Fruit fly (Drosophila melanogaster) whole organism, wandering third instar larva: ENCODE measurements around the gene P5CDh2.

ENCODE experiments used
- Abd-B ChIP-seq: fragments of >200 bp; optimal IDR thresholded peaks from 2 replicates; lab custom pipeline; 2017; ENCODE audit warnings: missing biosample characterization, missing genetic modification characterization
- CG32264 ChIP-seq: fragments of 200-800 bp; sonication (Bioruptor generic); optimal IDR thresholded peaks from 2 replicates; lab custom pipeline; 2016; ENCODE audit warnings: missing biosample characterization, missing genetic modification characterization
- CG9705 ChIP-seq: fragments of 200-800 bp; sonication (Bioruptor generic); optimal IDR thresholded peaks from 2 replicates; lab custom pipeline; 2018; ENCODE audit warnings: missing biosample characterization, mild to moderate bottlenecking, missing genetic modification characterization
- CrebA ChIP-seq: fragments of 200-800 bp; sonication (Bioruptor generic); optimal IDR thresholded peaks from 2 replicates; lab custom pipeline; 2016; ENCODE audit warnings: missing biosample characterization, mild to moderate bottlenecking, missing genetic modification characterization, borderline replicate concordance
- Dfd ChIP-seq: fragments of >200 bp; optimal IDR thresholded peaks from 2 replicates; lab custom pipeline; 2017; ENCODE audit warnings: missing biosample characterization, missing genetic modification characterization
- Dif ChIP-seq: fragments of 200-275, 200-300 bp; sonication (Bioruptor generic); optimal IDR thresholded peaks from 2 replicates; lab custom pipeline; 2018; ENCODE audit warnings: missing biosample characterization, missing genetic modification characterization; ENCODE audit not compliant: partially characterized antibody
- GATAd ChIP-seq: sonication (Bioruptor generic); optimal IDR thresholded peaks from 2 replicates; lab custom pipeline; 2016; ENCODE audit warnings: missing biosample characterization, missing genetic modification characterization
- Hnf4 ChIP-seq: fragments of 200-800 bp; sonication (Bioruptor generic); optimal IDR thresholded peaks from 2 replicates; lab custom pipeline; 2016; ENCODE audit warnings: missing biosample characterization, mild to moderate bottlenecking, missing genetic modification characterization
- Hr78 ChIP-seq: fragments of >200 bp; optimal IDR thresholded peaks from 2 replicates; lab custom pipeline; 2017; ENCODE audit warnings: missing biosample characterization, missing genetic modification characterization
- Jra ChIP-seq: sonication (Bioruptor generic); optimal IDR thresholded peaks from 2 replicates; lab custom pipeline; 2016; ENCODE audit warnings: missing biosample characterization, missing genetic modification characterization
- Mio ChIP-seq: sonication (Bioruptor generic); optimal IDR thresholded peaks from 2 replicates; lab custom pipeline; 2016; ENCODE audit warnings: missing biosample characterization, missing genetic modification characterization
- Myc ChIP-seq: fragments of >200 bp; optimal IDR thresholded peaks from 2 replicates; lab custom pipeline; 2017
- N ChIP-seq: fragments of >200 bp; optimal IDR thresholded peaks from 2 replicates; lab custom pipeline; 2018; ENCODE audit warnings: missing biosample characterization, missing external identifiers, missing genetic modification characterization
- OdsH ChIP-seq: fragments of 200-800 bp; sonication (Bioruptor generic); optimal IDR thresholded peaks from 2 replicates; lab custom pipeline; 2016; ENCODE audit warnings: missing biosample characterization, mild to moderate bottlenecking, missing genetic modification characterization
- Rel ChIP-seq, 2 experiments: fragments of 200-800 bp; sonication (Bioruptor generic) in 1 of 2; optimal IDR thresholded peaks; 2 replicates in 1 of 2; 3 replicates in 1 of 2; lab custom pipeline; 2016 to 2019; ENCODE audit warnings: mild to moderate bottlenecking in 2 of 2, missing biosample characterization in 2 of 2, missing genetic modification characterization in 2 of 2, moderate library complexity in 1 of 2
- Sp1 ChIP-seq: fragments of 200-800 bp; sonication (Bioruptor generic); optimal IDR thresholded peaks from 3 replicates; lab custom pipeline; 2019; ENCODE audit warnings: missing biosample characterization, mild to moderate bottlenecking, missing genetic modification characterization, moderate library complexity
- Vsx2 ChIP-seq: fragments of 200-300, 225-300 bp; sonication (Bioruptor generic); optimal IDR thresholded peaks from 2 replicates; lab custom pipeline; 2018; ENCODE audit warnings: missing biosample characterization, missing genetic modification characterization; ENCODE audit not compliant: partially characterized antibody
- br ChIP-seq: fragments of 200-800 bp; sonication (Bioruptor generic); optimal IDR thresholded peaks from 2 replicates; lab custom pipeline; 2016; ENCODE audit warnings: missing biosample characterization, missing genetic modification characterization
- brk ChIP-seq: fragments of 200-800 bp; sonication (Bioruptor generic); optimal IDR thresholded peaks from 2 replicates; lab custom pipeline; 2016; ENCODE audit warnings: missing biosample characterization, mild to moderate bottlenecking, missing genetic modification characterization
- dl ChIP-seq, 2 experiments: fragments of 175-275, 200-275 bp in 1 of 2; fragments of 200-275 bp in 1 of 2; sonication (Bioruptor generic); optimal IDR thresholded peaks; lab custom pipeline; 2018; ENCODE audit warnings: mild to moderate bottlenecking in 2 of 2, missing biosample characterization in 2 of 2, missing genetic modification characterization in 2 of 2, moderate library complexity in 2 of 2; ENCODE audit not compliant: partially characterized antibody in 2 of 2, insufficient read depth in 1 of 2
- dmrt93B ChIP-seq: fragments of 200-800 bp; sonication (Bioruptor generic); optimal IDR thresholded peaks from 2 replicates; lab custom pipeline; 2018; ENCODE audit warnings: missing biosample characterization, mild to moderate bottlenecking, missing genetic modification characterization
- dsf ChIP-seq: sonication (Bioruptor generic); optimal IDR thresholded peaks from 2 replicates; lab custom pipeline; 2016; ENCODE audit warnings: missing biosample characterization, missing genetic modification characterization, borderline replicate concordance
- ey ChIP-seq: fragments of 200-800 bp; sonication (Bioruptor generic); optimal IDR thresholded peaks from 2 replicates; lab custom pipeline; 2016; ENCODE audit warnings: missing biosample characterization, missing genetic modification characterization
- foxo ChIP-seq, 2 experiments: fragments of 200-800 bp; sonication (Bioruptor generic); optimal IDR thresholded peaks; 2 replicates in 1 of 2; 3 replicates in 1 of 2; lab custom pipeline; 2016 to 2017; ENCODE audit warnings: missing biosample characterization in 2 of 2, missing genetic modification characterization in 2 of 2
- fru ChIP-seq: fragments of 200-800 bp; sonication (Bioruptor generic); optimal IDR thresholded peaks from 3 replicates; lab custom pipeline; 2016; ENCODE audit warnings: missing biosample characterization, mild to moderate bottlenecking, missing genetic modification characterization
- h ChIP-seq: fragments of 200-800 bp; sonication (Bioruptor generic); optimal IDR thresholded peaks from 3 replicates; lab custom pipeline; 2016; ENCODE audit warnings: missing biosample characterization, mild to moderate bottlenecking, missing genetic modification characterization
- jim ChIP-seq: fragments of 175-275, 200-325 bp; sonication (Bioruptor generic); optimal IDR thresholded peaks from 2 replicates; lab custom pipeline; 2016; ENCODE audit warnings: missing biosample characterization, mild to moderate bottlenecking, missing genetic modification characterization
- lola ChIP-seq: fragments of >200 bp; optimal IDR thresholded peaks from 2 replicates; lab custom pipeline; 2017; ENCODE audit warnings: missing biosample characterization, missing genetic modification characterization
- pan ChIP-seq: fragments of >200 bp; optimal IDR thresholded peaks from 2 replicates; lab custom pipeline; 2017
- psq ChIP-seq: fragments of 200-800 bp; sonication (Bioruptor generic); optimal IDR thresholded peaks from 3 replicates; lab custom pipeline; 2017; ENCODE audit warnings: missing biosample characterization, mild to moderate bottlenecking, missing genetic modification characterization, moderate library complexity
- rgr ChIP-seq: fragments of 200-800 bp; sonication (Bioruptor generic); optimal IDR thresholded peaks from 3 replicates; lab custom pipeline; 2016; ENCODE audit warnings: missing biosample characterization, mild to moderate bottlenecking, missing genetic modification characterization
- sage ChIP-seq: fragments of 200-800 bp; sonication (Bioruptor generic); optimal IDR thresholded peaks from 2 replicates; lab custom pipeline; 2016; ENCODE audit warnings: missing biosample characterization, mild to moderate bottlenecking, missing genetic modification characterization
- sv ChIP-seq: fragments of 200-800 bp; sonication (Bioruptor generic); optimal IDR thresholded peaks from 3 replicates; lab custom pipeline; 2016; ENCODE audit warnings: missing biosample characterization, missing genetic modification characterization
- usp ChIP-seq: fragments of >200 bp; optimal IDR thresholded peaks from 2 replicates; lab custom pipeline; 2017; ENCODE audit warnings: missing biosample characterization, missing genetic modification characterization
- woc ChIP-seq: sonication (Bioruptor generic); optimal IDR thresholded peaks from 2 replicates; lab custom pipeline; 2016; ENCODE audit warnings: missing biosample characterization, mild to moderate bottlenecking, missing genetic modification characterization

Gene P5CDh2

dm6 chr3R:21888696-21889602, 11.2 kb downstream of the P5CDh2 start, which contains the start of gene CG43844:
Gene CG43844, plus strand, starts transcription at chr3R:21889539.
- peak; percentile 6 for TF ChIP-seq ey (GFP tag; lab: Kevin White, UChicago)
- TF ChIP-seq Myc (lab: Kevin White, UChicago) = peak; percentile 30
- no peak for TF ChIP-seq CrebA (GFP tag; lab: Kevin White, UChicago)
- TF ChIP-seq fru (GFP tag; lab: Kevin White, UChicago) = peak; percentile 45
- TF ChIP-seq jim (GFP tag; lab: Kevin White, UChicago) = no peak
- no peak for TF ChIP-seq psq
- no peak for TF ChIP-seq usp (GFP tag; lab: Kevin White, UChicago)
- no peak for TF ChIP-seq br (GFP tag; lab: Kevin White, UChicago)
- TF ChIP-seq h (GFP tag; lab: Kevin White, UChicago) = peak; percentile 0
- TF ChIP-seq OdsH = no peak
- peak in 1 of 2 experiments; percentile 35 for TF ChIP-seq foxo (GFP tag; optimal IDR thresholded peaks at IDR 0.05; lab: Kevin White, UChicago)
- TF ChIP-seq Hnf4 = no peak
- TF ChIP-seq Vsx2 (GFP tag; lab: Kevin White, UChicago) = no peak
- TF ChIP-seq sv (GFP tag; lab: Kevin White, UChicago) = no peak
- TF ChIP-seq Rel (GFP tag; optimal IDR thresholded peaks at IDR 0.05; lab: Kevin White, UChicago) = no peak
- no peak for TF ChIP-seq Rel (tag; optimal IDR thresholded peaks at IDR 0.05; lab: Kevin White, UChicago)
- no peak for TF ChIP-seq Mio (GFP tag; lab: Kevin White, UChicago)
- TF ChIP-seq lola (GFP tag; lab: Kevin White, UChicago) = no peak
- no peak for TF ChIP-seq dmrt93B (GFP tag; lab: Kevin White, UChicago)
- no peak for TF ChIP-seq pan (lab: Kevin White, UChicago)

dm6 chr3R:21889945-21890344, 12.2 kb downstream of the P5CDh2 start:
- TF ChIP-seq Rel (GFP tag; optimal IDR thresholded peaks at IDR 0.05; lab: Kevin White, UChicago) (no peak), Rel (tag; optimal IDR thresholded peaks at IDR 0.05; lab: Kevin White, UChicago) (peak; percentile 30), fru (GFP tag; lab: Kevin White, UChicago) (peak; percentile 10), woc (GFP tag; lab: Kevin White, UChicago) (no peak), h (GFP tag; lab: Kevin White, UChicago) (peak; percentile 23)

- TF ChIP-seq Myc (lab: Kevin White, UChicago) (no peak), jim (GFP tag; lab: Kevin White, UChicago) (no peak), Rel (GFP tag; optimal IDR thresholded peaks at IDR 0.05; lab: Kevin White, UChicago) (no peak), Rel (tag; optimal IDR thresholded peaks at IDR 0.05; lab: Kevin White, UChicago) (peak; percentile 5)
- TF ChIP-seq, all 38 proteins: peak for 1
Observed at dm6 chr3R:21890739-21891138, 13.0 kb downstream of the P5CDh2 start.

- TF ChIP-seq Sp1 (GFP tag; lab: Kevin White, UChicago) = peak; percentile 19
- TF ChIP-seq dl (GFP tag; optimal IDR thresholded peaks at IDR 0.05; lab: Kevin White, UChicago; ENCODE audit: insufficient read depth in 1 of 2, partially characterized antibody in 2 of 2) = no peak
Observed at dm6 chr3R:21892450-21892849, 14.7 kb downstream of the P5CDh2 start.

dm6 chr3R:21893929-21894328, 16.2 kb downstream of the P5CDh2 start:
- no peak for TF ChIP-seq brk (GFP tag; lab: Kevin White, UChicago)
- TF ChIP-seq Jra (GFP tag; lab: Kevin White, UChicago) = no peak
- no peak for TF ChIP-seq CG32264 (GFP tag; lab: Kevin White, UChicago)
- no peak for TF ChIP-seq lola (GFP tag; lab: Kevin White, UChicago)
- no peak for TF ChIP-seq Vsx2 (GFP tag; lab: Kevin White, UChicago)
- TF ChIP-seq Hr78 (GFP tag; lab: Kevin White, UChicago) = no peak
- TF ChIP-seq sage (GFP tag; lab: Kevin White, UChicago) = no peak
- TF ChIP-seq Abd-B (GFP tag; lab: Kevin White, UChicago) = no peak
- no peak for TF ChIP-seq dsf (GFP tag; lab: Kevin White, UChicago)
- no peak for TF ChIP-seq dmrt93B (GFP tag; lab: Kevin White, UChicago)
- no peak for TF ChIP-seq ey (GFP tag; lab: Kevin White, UChicago)
- no peak for TF ChIP-seq rgr (GFP tag; lab: Kevin White, UChicago)
- peak; percentile 12 for TF ChIP-seq h (GFP tag; lab: Kevin White, UChicago)
- no peak for TF ChIP-seq CrebA (GFP tag; lab: Kevin White, UChicago)
- no peak for TF ChIP-seq woc (GFP tag; lab: Kevin White, UChicago)
- TF ChIP-seq Hnf4 = no peak
- TF ChIP-seq Sp1 (GFP tag; lab: Kevin White, UChicago) = peak; percentile 20
- no peak for TF ChIP-seq Dif
- no peak for TF ChIP-seq Rel (GFP tag; optimal IDR thresholded peaks at IDR 0.05; lab: Kevin White, UChicago)
- no peak for TF ChIP-seq Rel (tag; optimal IDR thresholded peaks at IDR 0.05; lab: Kevin White, UChicago)
- peak in 1 of 2 experiments; percentile 22 for TF ChIP-seq foxo (GFP tag; optimal IDR thresholded peaks at IDR 0.05; lab: Kevin White, UChicago)
- no peak for TF ChIP-seq fru (GFP tag; lab: Kevin White, UChicago)
- TF ChIP-seq Dfd (GFP tag; lab: Kevin White, UChicago) = no peak
- TF ChIP-seq pan (lab: Kevin White, UChicago) = no peak
- no peak for TF ChIP-seq sv (GFP tag; lab: Kevin White, UChicago)
- no peak for TF ChIP-seq jim (GFP tag; lab: Kevin White, UChicago)
- TF ChIP-seq N (GFP tag; lab: Kevin White, UChicago) = no peak
- TF ChIP-seq CG9705 (GFP tag; lab: Kevin White, UChicago) = no peak
- TF ChIP-seq br (GFP tag; lab: Kevin White, UChicago) = no peak
- no peak for TF ChIP-seq OdsH
- no peak for TF ChIP-seq GATAd (GFP tag; lab: Kevin White, UChicago)
